Fruit fly (Drosophila melanogaster): Measurements from ENCODE around the gene CRAT.

- no peak for TF ChIP-seq Pif1A (GFP tag; optimal IDR thresholded peaks at IDR 0.05)
- TF ChIP-seq CG9948 (tag; optimal IDR thresholded peaks at IDR 0.05), result no peak
- TF ChIP-seq EcR (GFP tag; optimal IDR thresholded peaks at IDR 0.05), result no peak
- TF ChIP-seq CG10348 (GFP tag; IDR thresholded peaks at IDR 0.05), result no peak
- no peak for TF ChIP-seq gl (tag; optimal IDR thresholded peaks at IDR 0.05)
- no peak for TF ChIP-seq CG13204 (GFP tag; optimal IDR thresholded peaks at IDR 0.05)
- TF ChIP-seq fd96Ca (GFP tag; IDR thresholded peaks at IDR 0.05), result no peak
- no peak for TF ChIP-seq CG14655 (GFP tag; optimal IDR thresholded peaks at IDR 0.05)
- no peak for TF ChIP-seq CG32121 (GFP tag; IDR thresholded peaks at IDR 0.05)
- TF ChIP-seq CG15710 (tag; optimal IDR thresholded peaks at IDR 0.05), result no peak
- TF ChIP-seq CG8301 (tag; optimal IDR thresholded peaks at IDR 0.05), result no peak
- no peak for TF ChIP-seq D1 (tag; optimal IDR thresholded peaks at IDR 0.05)
- no peak for TF ChIP-seq Snoo (tag; optimal IDR thresholded peaks at IDR 0.05)
Measured at dm6 chr3R:6408467-6408866, 32.6 kb upstream of the CRAT start.
